Fruit fly (Drosophila melanogaster) whole organism, prepupa: ENCODE measurements around the gene scu.

ENCODE experiments used
- Blimp-1 ChIP-seq: fragments of 200-800 bp; sonication (Bioruptor generic); optimal IDR thresholded peaks from 3 replicates; lab custom pipeline; 2017; ENCODE audit warnings: missing biosample characterization, missing genetic modification characterization, mild to moderate bottlenecking, moderate library complexity, missing genetic modification reagents
- CG10631 ChIP-seq: fragments of 200-800 bp; sonication (Bioruptor generic); optimal IDR thresholded peaks from 2 replicates; lab custom pipeline; 2016; ENCODE audit warnings: missing biosample characterization, missing genetic modification characterization
- CG10669 ChIP-seq: fragments of 200-800 bp; sonication (Bioruptor generic); optimal IDR thresholded peaks from 3 replicates; lab custom pipeline; 2018; ENCODE audit warnings: missing biosample characterization, mild to moderate bottlenecking, missing genetic modification characterization, moderate library complexity
- CG11294 ChIP-seq: fragments of 200-800 bp; sonication (Bioruptor generic); IDR thresholded peaks from 2 replicates; pipeline ENCODE4 v1.3.6; 2022; ENCODE audit warnings: missing biosample characterization, missing genetic modification characterization
- CG15336 ChIP-seq: fragments of 200-800 bp; sonication (Bioruptor generic); IDR thresholded peaks from 2 replicates; pipeline ENCODE4 v1.3.6; 2022; ENCODE audit warnings: missing biosample characterization, missing genetic modification characterization
- CG1621 ChIP-seq: fragments of 200-800 bp; sonication (Bioruptor generic); optimal IDR thresholded peaks from 3 replicates; lab custom pipeline; 2018; ENCODE audit warnings: missing biosample characterization, mild to moderate bottlenecking, missing genetic modification characterization
- CG3032 ChIP-seq: fragments of 200-800 bp; optimal IDR thresholded peaks from 2 replicates; lab custom pipeline; 2019; ENCODE audit warnings: missing biosample characterization, mild to moderate bottlenecking, missing genetic modification characterization, moderate library complexity
- CG31627 ChIP-seq: fragments of 200-800 bp; sonication (Bioruptor generic); optimal IDR thresholded peaks from 3 replicates; lab custom pipeline; 2016; ENCODE audit warnings: missing biosample characterization, missing genetic modification characterization
- CG32006 ChIP-seq: fragments of 200-800 bp; sonication (Bioruptor generic); optimal IDR thresholded peaks from 3 replicates; lab custom pipeline; 2017; ENCODE audit warnings: missing biosample characterization, mild to moderate bottlenecking, missing genetic modification characterization
- CG34406 ChIP-seq: fragments of 200-800 bp; sonication (Bioruptor generic); optimal IDR thresholded peaks from 3 replicates; lab custom pipeline; 2016; ENCODE audit warnings: missing biosample characterization, missing genetic modification characterization
- CG3919 ChIP-seq: fragments of 200-800 bp; sonication (Bioruptor generic); optimal IDR thresholded peaks from 3 replicates; lab custom pipeline; 2016; ENCODE audit warnings: missing biosample characterization, missing genetic modification characterization
- CG4318 ChIP-seq: fragments of 200-800 bp; sonication (Bioruptor generic); optimal IDR thresholded peaks from 3 replicates; lab custom pipeline; 2017; ENCODE audit warnings: missing biosample characterization, mild to moderate bottlenecking, missing genetic modification characterization
- CG6163 ChIP-seq: fragments of 200-800 bp; sonication (Bioruptor generic); IDR thresholded peaks from 3 replicates; pipeline ENCODE4 v1.3.6; 2022; ENCODE audit warnings: missing biosample characterization, missing genetic modification characterization
- CG6276 ChIP-seq: fragments of 200-800 bp; sonication (Bioruptor generic); optimal IDR thresholded peaks from 2 replicates; lab custom pipeline; 2017; ENCODE audit warnings: missing biosample characterization, mild to moderate bottlenecking, missing genetic modification characterization
- CG6792 ChIP-seq: fragments of 200-800 bp; sonication (Bioruptor generic); optimal IDR thresholded peaks from 3 replicates; lab custom pipeline; 2016; ENCODE audit warnings: missing biosample characterization, missing genetic modification characterization
- CG6854 ChIP-seq: fragments of 200-800 bp; sonication (Bioruptor generic); optimal IDR thresholded peaks from 2 replicates; lab custom pipeline; 2017; ENCODE audit warnings: missing biosample characterization, mild to moderate bottlenecking, missing genetic modification characterization
- CG7368 ChIP-seq: fragments of 200-800 bp; sonication (Bioruptor generic); optimal IDR thresholded peaks from 3 replicates; lab custom pipeline; 2016; ENCODE audit warnings: missing biosample characterization, missing genetic modification characterization
- CG8119 ChIP-seq: fragments of 200-800 bp; sonication (Bioruptor generic); IDR thresholded peaks from 3 replicates; pipeline ENCODE4 v1.3.6; 2022; ENCODE audit warnings: missing biosample characterization, missing genetic modification characterization
- CG8319 ChIP-seq: fragments of 200-800 bp; sonication (Bioruptor generic); optimal IDR thresholded peaks from 3 replicates; lab custom pipeline; 2016; ENCODE audit warnings: missing biosample characterization, missing genetic modification characterization
- CG8632 ChIP-seq: fragments of 200-800 bp; sonication (Bioruptor generic); optimal IDR thresholded peaks from 3 replicates; lab custom pipeline; 2016; ENCODE audit warnings: missing biosample characterization, missing genetic modification characterization
- CG9139 ChIP-seq: fragments of 200-800 bp; sonication (Bioruptor generic); optimal IDR thresholded peaks from 3 replicates; lab custom pipeline; 2017; ENCODE audit warnings: missing biosample characterization, mild to moderate bottlenecking, missing genetic modification characterization
- Eip75B ChIP-seq: fragments of 200-800 bp; sonication (Bioruptor generic); optimal IDR thresholded peaks from 3 replicates; lab custom pipeline; 2016; ENCODE audit warnings: missing biosample characterization, missing genetic modification characterization
- Eip78C ChIP-seq: fragments of 200-800 bp; sonication (Bioruptor generic); peaks from one replicate; lab custom pipeline; 2016; ENCODE audit warnings: missing biosample characterization, missing genetic modification characterization
- Eip93F ChIP-seq: fragments of 200-800 bp; sonication (Bioruptor generic); optimal IDR thresholded peaks from 2 replicates; lab custom pipeline; 2016; ENCODE audit warnings: missing biosample characterization, mild to moderate bottlenecking, missing genetic modification characterization
- Ets21C ChIP-seq: fragments of 200-800 bp; sonication (Bioruptor generic); optimal IDR thresholded peaks from 3 replicates; lab custom pipeline; 2016; ENCODE audit warnings: missing biosample characterization, missing genetic modification characterization
- Ets96B ChIP-seq: fragments of 200-800 bp; optimal IDR thresholded peaks from 2 replicates; lab custom pipeline; 2019; ENCODE audit warnings: missing biosample characterization, mild to moderate bottlenecking, missing genetic modification characterization, moderate library complexity
- Hr38 ChIP-seq: sonication (Bioruptor generic); optimal IDR thresholded peaks from 2 replicates; lab custom pipeline; 2016; ENCODE audit warnings: missing biosample characterization, missing genetic modification characterization
- Hr39 ChIP-seq: fragments of 200-800 bp; sonication (Bioruptor generic); optimal IDR thresholded peaks from 2 replicates; lab custom pipeline; 2016; ENCODE audit warnings: missing biosample characterization, missing genetic modification characterization
- Hr4 ChIP-seq: fragments of 200-800 bp; sonication (Bioruptor generic); optimal IDR thresholded peaks from 3 replicates; lab custom pipeline; 2016; ENCODE audit warnings: missing biosample characterization, missing genetic modification characterization
- Lpt ChIP-seq: fragments of 200-800 bp; sonication (Bioruptor generic); optimal IDR thresholded peaks from 3 replicates; lab custom pipeline; 2016; ENCODE audit warnings: missing biosample characterization, missing genetic modification characterization
- Met ChIP-seq: fragments of 200-800 bp; sonication (Bioruptor generic); optimal IDR thresholded peaks from 3 replicates; lab custom pipeline; 2016; ENCODE audit warnings: missing biosample characterization, missing genetic modification characterization
- Sox102F ChIP-seq: fragments of 200-800 bp; sonication (Bioruptor generic); optimal IDR thresholded peaks from 2 replicates; lab custom pipeline; 2016; ENCODE audit warnings: missing biosample characterization, mild to moderate bottlenecking, missing genetic modification characterization
- Sox14 ChIP-seq: fragments of 200-800 bp; sonication (Bioruptor generic); optimal IDR thresholded peaks from 3 replicates; lab custom pipeline; 2016; ENCODE audit warnings: missing biosample characterization, missing genetic modification characterization
- achi ChIP-seq: fragments of 200-800 bp; sonication (Bioruptor generic); optimal IDR thresholded peaks from 3 replicates; lab custom pipeline; 2016; ENCODE audit warnings: missing biosample characterization, missing genetic modification characterization
- acj6 ChIP-seq: fragments of 200-800 bp; sonication (Bioruptor generic); optimal IDR thresholded peaks from 3 replicates; lab custom pipeline; 2016; ENCODE audit warnings: missing biosample characterization, missing genetic modification characterization
- cyc ChIP-seq: fragments of 200-800 bp; sonication (Bioruptor generic); optimal IDR thresholded peaks from 3 replicates; lab custom pipeline; 2016; ENCODE audit warnings: missing biosample characterization, missing genetic modification characterization
- dac ChIP-seq: fragments of 200-800 bp; sonication (Bioruptor generic); optimal IDR thresholded peaks from 2 replicates; lab custom pipeline; 2017; ENCODE audit warnings: missing biosample characterization, mild to moderate bottlenecking, missing genetic modification characterization
- dsx ChIP-seq: fragments of 200-800 bp; optimal IDR thresholded peaks from 3 replicates; lab custom pipeline; 2019; ENCODE audit warnings: missing biosample characterization, mild to moderate bottlenecking, missing genetic modification characterization, moderate library complexity; ENCODE audit not compliant: poor library complexity, severe bottlenecking
- eg ChIP-seq: fragments of 200-800 bp; sonication (Bioruptor generic); IDR thresholded peaks from 3 replicates; pipeline ENCODE4 v1.3.6; 2022; ENCODE audit warnings: missing biosample characterization, missing genetic modification characterization
- esn ChIP-seq: fragments of 200-800 bp; sonication (Bioruptor generic); optimal IDR thresholded peaks from 2 replicates; lab custom pipeline; 2016; ENCODE audit warnings: missing biosample characterization, mild to moderate bottlenecking, missing genetic modification characterization, moderate library complexity
- fd59A ChIP-seq: fragments of 200-800 bp; sonication (Bioruptor generic); optimal IDR thresholded peaks from 2 replicates; lab custom pipeline; 2017; ENCODE audit warnings: missing biosample characterization, mild to moderate bottlenecking, missing genetic modification characterization, missing genetic modification reagents
- fd85E ChIP-seq: fragments of 200-800 bp; sonication (Bioruptor generic); optimal IDR thresholded peaks from 3 replicates; lab custom pipeline; 2016; ENCODE audit warnings: missing biosample characterization, missing genetic modification characterization
- fkh ChIP-seq: fragments of 200-800 bp; sonication (Bioruptor generic); optimal IDR thresholded peaks from 3 replicates; lab custom pipeline; 2017; ENCODE audit warnings: missing biosample characterization, mild to moderate bottlenecking, missing genetic modification characterization, moderate library complexity
- lz ChIP-seq: fragments of 200-800 bp; sonication (Bioruptor generic); optimal IDR thresholded peaks from 3 replicates; lab custom pipeline; 2016; ENCODE audit warnings: missing biosample characterization, missing genetic modification characterization
- net ChIP-seq: fragments of 200-800 bp; sonication (Bioruptor generic); optimal IDR thresholded peaks from 3 replicates; lab custom pipeline; 2016; ENCODE audit warnings: missing biosample characterization, missing genetic modification characterization
- pdm3 ChIP-seq: fragments of 200-800 bp; sonication (Bioruptor generic); optimal IDR thresholded peaks from 3 replicates; lab custom pipeline; 2016; ENCODE audit warnings: missing biosample characterization, missing genetic modification characterization
- spab ChIP-seq: fragments of 200-800 bp; sonication (Bioruptor generic); optimal IDR thresholded peaks from 2 replicates; lab custom pipeline; 2017; ENCODE audit warnings: missing biosample characterization, mild to moderate bottlenecking, missing genetic modification characterization, missing genetic modification reagents
- svp ChIP-seq: fragments of 200-800 bp; sonication (Bioruptor generic); peaks from one replicate; lab custom pipeline; 2016; ENCODE audit warnings: missing biosample characterization, missing genetic modification characterization
- topi ChIP-seq: fragments of 200-800 bp; sonication (Bioruptor generic); optimal IDR thresholded peaks from 3 replicates; lab custom pipeline; 2016; ENCODE audit warnings: missing biosample characterization, missing genetic modification characterization
- vri ChIP-seq: fragments of 200-800 bp; sonication (Bioruptor generic); optimal IDR thresholded peaks from 3 replicates; lab custom pipeline; 2016; ENCODE audit warnings: missing biosample characterization, mild to moderate bottlenecking, missing genetic modification characterization

Gene scu

DNA sequence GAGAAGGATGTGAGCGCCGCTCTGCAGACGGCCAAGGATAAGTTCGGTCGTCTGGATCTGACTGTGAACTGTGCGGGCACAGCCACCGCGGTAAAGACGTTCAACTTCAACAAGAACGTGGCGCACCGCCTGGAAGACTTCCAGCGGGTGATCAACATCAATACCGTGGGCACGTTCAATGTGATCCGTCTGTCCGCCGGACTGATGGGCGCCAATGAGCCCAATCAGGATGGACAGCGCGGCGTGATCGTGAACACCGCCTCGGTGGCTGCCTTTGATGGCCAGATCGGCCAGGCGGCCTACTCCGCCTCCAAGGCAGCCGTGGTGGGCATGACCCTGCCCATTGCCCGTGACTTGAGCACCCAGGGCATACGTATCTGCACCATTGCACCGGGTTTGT, 1.1 kb downstream of the scu start:
- TF ChIP-seq CG1621 (no peak), vri (GFP tag; lab: Kevin White, UChicago) (no peak), Hr38 (no peak), CG3032 (no peak), pdm3 (GFP tag; lab: Kevin White, UChicago) (no peak), CG10631 (GFP tag; lab: Kevin White, UChicago) (no peak), CG8119 (GFP tag; lab: Robert Waterston, UW) (no peak), svp (GFP tag; lab: Kevin White, UChicago) (no peak)

dm6 chrX:18092810-18093222, 1.8 kb downstream of the scu start, which contains the start of gene RhoGAP16F:
RhoGAP16F (plus strand) TSS chrX:18093145.
- TF ChIP-seq fd59A (GFP tag; lab: Kevin White, UChicago) (peak; percentile 41), Hr4 (GFP tag; lab: Kevin White, UChicago) (peak; percentile 75), fkh (GFP tag; lab: Kevin White, UChicago) (peak; percentile 87), pdm3 (GFP tag; lab: Kevin White, UChicago) (peak; percentile 83), eg (GFP tag; lab: Robert Waterston, UW) (peak; percentile 65), dac (GFP tag; lab: Kevin White, UChicago) (peak; percentile 70), CG15336 (GFP tag; lab: Robert Waterston, UW) (peak; percentile 76), spab (peak; percentile 41), Lpt (GFP tag; lab: Kevin White, UChicago) (peak; percentile 63), vri (GFP tag; lab: Kevin White, UChicago) (peak; percentile 89), CG6276 (GFP tag; lab: Kevin White, UChicago) (peak; percentile 45), CG3032 (peak; percentile 70), CG10631 (GFP tag; lab: Kevin White, UChicago) (peak; percentile 76), CG8632 (GFP tag; lab: Kevin White, UChicago) (peak; percentile 74), cyc (GFP tag; lab: Kevin White, UChicago) (peak; percentile 85), Sox102F (GFP tag; lab: Kevin White, UChicago) (peak; percentile 80), achi (GFP tag; lab: Kevin White, UChicago) (peak; percentile 82), Hr38 (no peak), CG32006 (peak; percentile 82), Hr39 (GFP tag; lab: Kevin White, UChicago) (peak; percentile 82), CG1621 (peak; percentile 53), fd85E (peak; percentile 38), Ets96B (tag; lab: Kevin White, UChicago) (peak; percentile 72), CG31627 (GFP tag; lab: Kevin White, UChicago) (peak; percentile 87), topi (GFP tag; lab: Kevin White, UChicago) (peak; percentile 87), Met (GFP tag; lab: Kevin White, UChicago) (peak; percentile 87), esn (peak; percentile 87), CG4318 (GFP tag; lab: Kevin White, UChicago) (peak; percentile 52), Eip78C (GFP tag; lab: Kevin White, UChicago) (peak; percentile 90), CG10669 (GFP tag; lab: Kevin White, UChicago) (peak; percentile 74), CG7368 (peak; percentile 62), CG11294 (GFP tag; lab: Robert Waterston, UW) (peak; percentile 56; the same call in 1 of the 2 replicates), acj6 (peak; percentile 77), Sox14 (GFP tag; lab: Kevin White, UChicago) (peak; percentile 80), CG8119 (GFP tag; lab: Robert Waterston, UW) (peak; percentile 77), Blimp-1 (GFP tag; lab: Kevin White, UChicago) (peak; percentile 52), dsx (GFP tag; lab: Kevin White, UChicago) (peak; percentile 65), lz (GFP tag; lab: Kevin White, UChicago) (peak; percentile 88), CG34406 (GFP tag; lab: Kevin White, UChicago) (peak; percentile 81), CG6792 (GFP tag; lab: Kevin White, UChicago) (peak; percentile 72), CG9139 (peak; percentile 47), Eip93F (peak; percentile 40), Eip75B (peak; percentile 75), CG6854 (GFP tag; lab: Kevin White, UChicago) (peak; percentile 27), CG8319 (GFP tag; lab: Kevin White, UChicago) (peak; percentile 68), net (GFP tag; lab: Kevin White, UChicago) (peak; percentile 65), CG6163 (GFP tag; lab: Robert Waterston, UW) (peak; percentile 73), CG3919 (GFP tag; lab: Kevin White, UChicago) (peak; percentile 80), Ets21C (peak; percentile 76)
